Fruit fly (Drosophila melanogaster): ENCODE measurements around the gene Uch.

Gene Uch

DNA sequence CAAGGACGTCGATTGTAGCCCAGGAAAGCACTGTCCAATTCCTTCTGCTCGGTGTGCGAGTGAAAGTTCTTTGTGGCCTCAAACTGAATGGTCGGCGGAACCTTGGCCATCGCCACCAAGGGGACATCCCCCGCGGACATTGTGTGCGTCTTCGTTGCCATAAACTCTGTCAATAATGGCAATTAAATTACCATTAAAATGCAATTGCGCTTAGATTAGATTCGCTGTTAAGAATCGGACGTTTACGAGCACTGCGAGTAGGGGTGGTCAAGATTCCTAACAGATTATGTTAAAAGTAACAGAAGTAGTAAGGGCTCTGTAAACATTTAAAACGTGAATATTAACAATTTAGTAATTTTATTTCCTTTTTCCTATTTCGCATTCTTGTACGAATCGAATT, 2.1 kb upstream of the Uch start, which contains the start of gene daed:
TSS of gene daed (minus strand) at position 247 of the 400 bp plus-strand sequence.
- no peak for TF ChIP-seq CG10321 (GFP tag; IDR thresholded peaks at IDR 0.05)
- TF ChIP-seq CG10462 (GFP tag; optimal IDR thresholded peaks at IDR 0.05), result no peak
- no peak for TF ChIP-seq CG11093 (GFP tag; IDR thresholded peaks at IDR 0.05)
- TF ChIP-seq sob (GFP tag; IDR thresholded peaks at IDR 0.05), result no peak
- TF ChIP-seq CG7745 (tag; optimal IDR thresholded peaks at IDR 0.05), result no peak
- TF ChIP-seq CG12219 (GFP tag; optimal IDR thresholded peaks at IDR 0.05), result no peak
- TF ChIP-seq Adf1 (GFP tag; IDR thresholded peaks at IDR 0.05), result peak; percentile 22; the same call in 1 of the 2 replicates
- no peak for TF ChIP-seq al (GFP tag; IDR thresholded peaks at IDR 0.05)
- TF ChIP-seq z (GFP tag; IDR thresholded peaks at IDR 0.05), result no peak
- TF ChIP-seq Bteb2 (GFP tag; optimal IDR thresholded peaks at IDR 0.05), result no peak
- peak; percentile 79 for TF ChIP-seq Med (GFP tag)
- no peak for TF ChIP-seq CG13775 (GFP tag; optimal IDR thresholded peaks at IDR 0.05)
- no peak for TF ChIP-seq Taf1 (GFP tag; IDR thresholded peaks at IDR 0.05)
- no peak for TF ChIP-seq CG7372 (GFP tag; IDR thresholded peaks at IDR 0.05)
- TF ChIP-seq ato (GFP tag; IDR thresholded peaks at IDR 0.05; ENCODE audit: partially characterized antibody), result no peak
- TF ChIP-seq Ravus (GFP tag; IDR thresholded peaks at IDR 0.05), result no peak
- no peak for TF ChIP-seq Dad (GFP tag; optimal IDR thresholded peaks at IDR 0.05)
- no peak for TF ChIP-seq Fer1 (GFP tag; optimal IDR thresholded peaks at IDR 0.05)
- no peak for TF ChIP-seq CG18764 (GFP tag; optimal IDR thresholded peaks at IDR 0.05)
- peak; percentile 27; the same call in 1 of the 3 replicates for TF ChIP-seq CG6791 (GFP tag; IDR thresholded peaks at IDR 0.05; ENCODE audit: partially characterized antibody)
- no peak for TF ChIP-seq kay (GFP tag; optimal IDR thresholded peaks at IDR 0.05)
- no peak for TF ChIP-seq aop (GFP tag; IDR thresholded peaks at IDR 0.05)
- no peak for TF ChIP-seq CG10274 (GFP tag; optimal IDR thresholded peaks at IDR 0.05)
- no peak for TF ChIP-seq sqz (GFP tag; optimal IDR thresholded peaks at IDR 0.05)
- peak; percentile 82 for TF ChIP-seq CG10267 (tag; optimal IDR thresholded peaks at IDR 0.05)
- TF ChIP-seq CG17328 (GFP tag; IDR thresholded peaks at IDR 0.05), result no peak
- TF ChIP-seq Bdp1 (GFP tag; optimal IDR thresholded peaks at IDR 0.05), result no peak
- no peak for TF ChIP-seq CG17186 (GFP tag; optimal IDR thresholded peaks at IDR 0.05)
- no peak for TF ChIP-seq CG9932 (GFP tag; IDR thresholded peaks at IDR 0.05)
- no peak for TF ChIP-seq Nf-YC (tag; optimal IDR thresholded peaks at IDR 0.05)
- peak; percentile 62 for TF ChIP-seq MESR4 (GFP tag; optimal IDR thresholded peaks at IDR 0.05)
- no peak for TF ChIP-seq CG13624 (GFP tag; optimal IDR thresholded peaks at IDR 0.05)
- no peak for TF ChIP-seq pros (GFP tag; optimal IDR thresholded peaks at IDR 0.05)
- no peak for TF ChIP-seq ERR (GFP tag; optimal IDR thresholded peaks at IDR 0.05)
- no peak for TF ChIP-seq CG18599 (GFP tag; optimal IDR thresholded peaks at IDR 0.05)
- TF ChIP-seq usp (GFP tag; optimal IDR thresholded peaks at IDR 0.05), result no peak
- TF ChIP-seq gsb-n (tag; optimal IDR thresholded peaks at IDR 0.05), result peak; percentile 69
- TF ChIP-seq CHES-1-like (GFP tag; optimal IDR thresholded peaks at IDR 0.05), result no peak
- TF ChIP-seq CG14014 (GFP tag; IDR thresholded peaks at IDR 0.05), result no peak
- TF ChIP-seq eyg (GFP tag; optimal IDR thresholded peaks at IDR 0.05), result no peak
- TF ChIP-seq lmd (GFP tag; IDR thresholded peaks at IDR 0.05), result no peak
- TF ChIP-seq dmrt99B (tag; optimal IDR thresholded peaks at IDR 0.05), result no peak
- no peak for TF ChIP-seq Neu2 (GFP tag; optimal IDR thresholded peaks at IDR 0.05; ENCODE audit: borderline replicate concordance)
- no peak for TF ChIP-seq CG16813 (GFP tag; IDR thresholded peaks at IDR 0.05; ENCODE audit: partially characterized antibody)
- TF ChIP-seq CG12104 (GFP tag; optimal IDR thresholded peaks at IDR 0.05), result no peak
- TF ChIP-seq CG6683 (GFP tag; optimal IDR thresholded peaks at IDR 0.05), result no peak
- no peak for TF ChIP-seq Scr (GFP tag; IDR thresholded peaks at IDR 0.05; ENCODE audit: partially characterized antibody)
- TF ChIP-seq Spps (tag; optimal IDR thresholded peaks at IDR 0.05), result no peak
- TF ChIP-seq CG9437 (GFP tag; optimal IDR thresholded peaks at IDR 0.05), result no peak
- TF ChIP-seq repo (GFP tag; optimal IDR thresholded peaks at IDR 0.05), result no peak
- no peak for TF ChIP-seq CG1529 (GFP tag; optimal IDR thresholded peaks at IDR 0.05)
- no peak for TF ChIP-seq Opbp (GFP tag; IDR thresholded peaks at IDR 0.05; ENCODE audit: partially characterized antibody)
